Fruit fly (Drosophila melanogaster) whole organism, embryonic: ENCODE measurements around the gene CG4101.

Experiments
- ATbp ChIP-seq: fragments of 200-800 bp; sonication (Bioruptor generic); optimal IDR thresholded peaks from 2 replicates; lab custom pipeline; 2017; ENCODE audit warnings: missing biosample characterization, mild to moderate bottlenecking, missing genetic modification characterization, missing genetic modification reagents
- Abd-B ChIP-seq: fragments of 200-800 bp; sonication (Bioruptor generic); optimal IDR thresholded peaks from 2 replicates; lab custom pipeline; 2018; ENCODE audit warnings: missing biosample characterization, mild to moderate bottlenecking, missing genetic modification characterization, moderate library complexity
- Atf-2 ChIP-seq: fragments of 200-800 bp; sonication (Bioruptor generic); optimal IDR thresholded peaks from 2 replicates; lab custom pipeline; 2016; ENCODE audit warnings: missing biosample characterization, missing genetic modification characterization
- CG10267 ChIP-seq: fragments of 200-800 bp; sonication (Bioruptor generic); optimal IDR thresholded peaks from 2 replicates; lab custom pipeline; 2018; ENCODE audit warnings: missing biosample characterization, mild to moderate bottlenecking, missing genetic modification characterization, moderate library complexity
- CG11723 ChIP-seq: fragments of 200-800 bp; sonication (Bioruptor generic); optimal IDR thresholded peaks from 2 replicates; lab custom pipeline; 2017; ENCODE audit warnings: missing biosample characterization, mild to moderate bottlenecking, missing genetic modification characterization
- CG12104 ChIP-seq: fragments of 200-800 bp; sonication (Bioruptor generic); optimal IDR thresholded peaks from 3 replicates; lab custom pipeline; 2016; ENCODE audit warnings: missing biosample characterization, missing genetic modification characterization
- CG12299 ChIP-seq: fragments of 200-800 bp; sonication (Bioruptor generic); optimal IDR thresholded peaks from 2 replicates; lab custom pipeline; 2018; ENCODE audit warnings: missing biosample characterization, mild to moderate bottlenecking, missing genetic modification characterization
- CG12659 ChIP-seq: fragments of 200-800 bp; sonication (Bioruptor generic); optimal IDR thresholded peaks from 3 replicates; lab custom pipeline; 2017; ENCODE audit warnings: mild to moderate bottlenecking, missing biosample characterization, missing genetic modification reagents, missing genetic modification characterization
- CG13775 ChIP-seq: fragments of 200-800 bp; sonication (Bioruptor generic); optimal IDR thresholded peaks from 3 replicates; lab custom pipeline; 2017; ENCODE audit warnings: missing biosample characterization, mild to moderate bottlenecking, missing genetic modification characterization
- CG15269 ChIP-seq: fragments of 200-800 bp; sonication (Bioruptor generic); optimal IDR thresholded peaks from 2 replicates; lab custom pipeline; 2018; ENCODE audit warnings: missing biosample characterization, mild to moderate bottlenecking, missing genetic modification characterization, moderate library complexity
- CG1602 ChIP-seq: fragments of 200-800 bp; sonication (Bioruptor generic); optimal IDR thresholded peaks from 3 replicates; lab custom pipeline; 2016; ENCODE audit warnings: missing biosample characterization, missing genetic modification characterization
- CG16815 ChIP-seq: fragments of 200-800 bp; sonication (Bioruptor generic); optimal IDR thresholded peaks from 3 replicates; lab custom pipeline; 2017; ENCODE audit warnings: missing biosample characterization, mild to moderate bottlenecking, missing genetic modification characterization
- CG17829 ChIP-seq: fragments of 200-800 bp; optimal IDR thresholded peaks from 2 replicates; lab custom pipeline; 2019; ENCODE audit warnings: missing biosample characterization, mild to moderate bottlenecking, missing genetic modification characterization, moderate library complexity
- CG2678 ChIP-seq: fragments of 200-800 bp; sonication (Bioruptor generic); optimal IDR thresholded peaks from 3 replicates; lab custom pipeline; 2019; ENCODE audit warnings: missing biosample characterization, mild to moderate bottlenecking, missing genetic modification characterization, moderate library complexity
- CG32772 ChIP-seq: fragments of 200-800 bp; sonication (Bioruptor generic); IDR thresholded peaks from 2 replicates; pipeline ENCODE4 v1.3.6; 2022; ENCODE audit warnings: missing biosample characterization, missing genetic modification characterization
- CG4404 ChIP-seq: fragments of 200-800 bp; sonication (Bioruptor generic); IDR thresholded peaks from 2 replicates; pipeline ENCODE4 v1.3.6; 2022; ENCODE audit warnings: missing biosample characterization, missing genetic modification characterization
- CG7372 ChIP-seq: fragments of 200-800 bp; sonication (Bioruptor generic); IDR thresholded peaks from 2 replicates; pipeline ENCODE4 v1.3.6; 2022; ENCODE audit warnings: missing biosample characterization, missing genetic modification characterization
- CG8944 ChIP-seq: fragments of 200-800 bp; sonication (Bioruptor generic); optimal IDR thresholded peaks from 3 replicates; lab custom pipeline; 2016; ENCODE audit warnings: missing biosample characterization, missing genetic modification characterization
- CG9437 ChIP-seq: fragments of 200-800 bp; sonication (Bioruptor generic); optimal IDR thresholded peaks from 2 replicates; lab custom pipeline; 2018; ENCODE audit warnings: missing biosample characterization, mild to moderate bottlenecking, missing genetic modification characterization
- CG9932 ChIP-seq: fragments of 200-800 bp; sonication (Bioruptor generic); IDR thresholded peaks from 2 replicates; pipeline ENCODE4 v1.3.6; 2022; ENCODE audit warnings: missing biosample characterization, missing genetic modification characterization
- Chrac-16 ChIP-seq: fragments of 200-800 bp; sonication (Bioruptor generic); optimal IDR thresholded peaks from 3 replicates; lab custom pipeline; 2016; ENCODE audit warnings: missing biosample characterization, missing genetic modification characterization
- D19A ChIP-seq: fragments of 200-800 bp; optimal IDR thresholded peaks from 3 replicates; lab custom pipeline; 2019; ENCODE audit warnings: missing biosample characterization, mild to moderate bottlenecking, missing genetic modification characterization, moderate library complexity
- D19B ChIP-seq: fragments of 200-800 bp; sonication (Bioruptor generic); optimal IDR thresholded peaks from 2 replicates; lab custom pipeline; 2017; ENCODE audit warnings: missing biosample characterization, mild to moderate bottlenecking, missing genetic modification characterization
- Dfd ChIP-seq, 2 experiments: fragments of >200 bp; optimal IDR thresholded peaks; 2 replicates each; lab custom pipeline; 2017; ENCODE audit warnings: missing biosample characterization in 2 of 2, missing genetic modification characterization in 2 of 2
- Pdp1 ChIP-seq, 2 experiments: fragments of 200-800 bp; sonication (Bioruptor generic); optimal IDR thresholded peaks; 3 replicates each; lab custom pipeline; 2016; ENCODE audit warnings: missing biosample characterization in 2 of 2, missing genetic modification characterization in 2 of 2, mild to moderate bottlenecking in 1 of 2, moderate library complexity in 1 of 2
- Sox102F ChIP-seq: fragments of 200-800 bp; sonication (Bioruptor generic); optimal IDR thresholded peaks from 2 replicates; lab custom pipeline; 2018; ENCODE audit warnings: missing biosample characterization, mild to moderate bottlenecking, missing genetic modification characterization, moderate library complexity
- Ssrp ChIP-seq: fragments of 200-800 bp; sonication (Bioruptor generic); optimal IDR thresholded peaks from 2 replicates; lab custom pipeline; 2018; ENCODE audit warnings: missing biosample characterization, mild to moderate bottlenecking, missing genetic modification characterization, moderate library complexity
- Trl ChIP-seq, 3 experiments: fragments of >200 bp in 2 of 3; fragments of 200-800 bp in 1 of 3; sonication (Bioruptor generic) in 1 of 3; optimal IDR thresholded peaks; 2 replicates in 1 of 3; 3 replicates in 2 of 3; lab custom pipeline; 2016 to 2017; ENCODE audit warnings: missing biosample characterization in 1 of 3, missing genetic modification characterization in 1 of 3
- Xbp1 ChIP-seq: fragments of 200-800 bp; sonication (Bioruptor generic); optimal IDR thresholded peaks from 3 replicates; lab custom pipeline; 2016; ENCODE audit warnings: missing biosample characterization, mild to moderate bottlenecking, missing genetic modification characterization
- ap ChIP-seq: fragments of 200-800 bp; sonication (Bioruptor generic); IDR thresholded peaks from 2 replicates; pipeline ENCODE4 v1.3.6; 2022; ENCODE audit warnings: missing biosample characterization, missing genetic modification characterization
- ase ChIP-seq: fragments of 200-800 bp; sonication (Bioruptor generic); IDR thresholded peaks from 3 replicates; pipeline ENCODE4 v1.3.6; 2022; ENCODE audit warnings: missing biosample characterization, missing genetic modification characterization
- bcd ChIP-seq: fragments of 200-800 bp; sonication (Bioruptor generic); optimal IDR thresholded peaks from 2 replicates; lab custom pipeline; 2017; ENCODE audit warnings: missing biosample characterization, mild to moderate bottlenecking, missing genetic modification characterization
- ci ChIP-seq: fragments of 200-800 bp; sonication (Bioruptor generic); IDR thresholded peaks from 3 replicates; pipeline ENCODE4 v1.3.6; 2022; ENCODE audit warnings: missing biosample characterization, missing genetic modification characterization
- esg ChIP-seq: fragments of 200-800 bp; sonication (Bioruptor generic); conservative IDR thresholded peaks from 2 replicates; pipeline ENCODE4 v1.3.6; 2022; ENCODE audit warnings: missing biosample characterization, missing genetic modification characterization
- fd64A ChIP-seq: fragments of 200-800 bp; sonication (Bioruptor generic); optimal IDR thresholded peaks from 3 replicates; lab custom pipeline; 2018; ENCODE audit warnings: missing biosample characterization, mild to moderate bottlenecking, missing genetic modification characterization
- gce ChIP-seq: fragments of 200-800 bp; sonication (Bioruptor generic); IDR thresholded peaks from 3 replicates; pipeline ENCODE4 v1.3.6; 2022; ENCODE audit warnings: missing biosample characterization, missing genetic modification characterization
- hkb ChIP-seq, 2 experiments: fragments of 200-800 bp in 1 of 2; fragments of >200 bp in 1 of 2; sonication (Bioruptor generic) in 1 of 2; IDR thresholded peaks in 1 of 2; optimal IDR thresholded peaks in 1 of 2; 2 replicates each; pipeline versions ENCODE4 v1.3.6 to Lab custom; 2017 to 2022; ENCODE audit warnings: missing biosample characterization in 1 of 2, missing genetic modification characterization in 1 of 2
- ken ChIP-seq: fragments of 200-800 bp; sonication (Bioruptor generic); IDR thresholded peaks from 3 replicates; pipeline ENCODE4 v1.3.6; 2022; ENCODE audit warnings: missing biosample characterization, missing genetic modification characterization
- kni ChIP-seq: fragments of 200-800 bp; sonication (Bioruptor generic); optimal IDR thresholded peaks from 3 replicates; lab custom pipeline; 2017; ENCODE audit warnings: mild to moderate bottlenecking, missing biosample characterization, missing genetic modification reagents, missing genetic modification characterization
- mirr ChIP-seq: fragments of 200-800 bp; sonication (Bioruptor generic); optimal IDR thresholded peaks from 3 replicates; lab custom pipeline; 2018; ENCODE audit warnings: missing biosample characterization, mild to moderate bottlenecking, missing genetic modification characterization
- onecut ChIP-seq: fragments of 200-800 bp; sonication (Bioruptor generic); IDR thresholded peaks from 2 replicates; pipeline ENCODE4 v1.3.6; 2022; ENCODE audit warnings: missing biosample characterization, missing genetic modification characterization
- pnt ChIP-seq: fragments of 200-800 bp; sonication (Bioruptor generic); optimal IDR thresholded peaks from 3 replicates; lab custom pipeline; 2016; ENCODE audit warnings: missing biosample characterization, missing genetic modification characterization
- prd ChIP-seq, 3 experiments: fragments of >200 bp in 2 of 3; fragments of 200-800 bp in 1 of 3; sonication (Bioruptor generic) in 1 of 3; optimal IDR thresholded peaks in 2 of 3; IDR thresholded peaks in 1 of 3; 2 replicates in 2 of 3; 3 replicates in 1 of 3; pipeline versions ENCODE4 v1.3.6 to Lab custom; 2017 to 2022; ENCODE audit warnings: missing biosample characterization in 1 of 3, missing genetic modification characterization in 1 of 3
- ranshi ChIP-seq: fragments of 200-800 bp; sonication (Bioruptor generic); IDR thresholded peaks from 2 replicates; pipeline ENCODE4 v1.3.6; 2022; ENCODE audit warnings: missing biosample characterization, missing genetic modification characterization
- sob ChIP-seq: fragments of 200-800 bp; sonication (Bioruptor generic); IDR thresholded peaks from 2 replicates; pipeline ENCODE4 v1.3.6; 2022; ENCODE audit warnings: missing biosample characterization, missing genetic modification characterization
- tgo ChIP-seq: fragments of 200-800 bp; sonication (Bioruptor generic); IDR thresholded peaks from 3 replicates; pipeline ENCODE4 v1.3.6; 2022; ENCODE audit warnings: missing biosample characterization, missing genetic modification characterization
- trem ChIP-seq: fragments of 200-800 bp; optimal IDR thresholded peaks from 3 replicates; lab custom pipeline; 2019; ENCODE audit warnings: missing biosample characterization, mild to moderate bottlenecking, missing genetic modification characterization, moderate library complexity
- wor ChIP-seq: fragments of 200-800 bp; sonication (Bioruptor generic); IDR thresholded peaks from 2 replicates; pipeline ENCODE4 v1.3.6; 2022; ENCODE audit warnings: missing biosample characterization, missing genetic modification characterization

Gene CG4101

DNA sequence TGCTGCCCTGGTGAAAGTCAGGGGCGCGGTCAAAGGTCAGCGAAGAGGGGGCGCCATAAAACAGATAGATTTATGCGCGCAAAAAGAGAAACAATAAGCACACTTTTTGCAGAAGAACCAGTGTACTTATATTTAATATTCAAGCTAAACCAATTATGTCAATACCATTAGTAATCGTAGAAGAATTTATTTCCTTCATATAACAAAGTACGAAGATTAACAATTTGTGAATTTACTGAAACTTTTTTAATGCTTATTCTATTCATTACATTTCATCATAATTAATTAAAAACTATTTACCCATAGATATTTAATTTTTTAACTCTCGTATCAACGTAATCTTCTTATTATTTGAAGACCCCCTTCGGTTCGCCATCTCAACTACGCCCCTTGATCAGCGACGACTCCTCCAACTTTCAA is 29.8 kb downstream of the CG4101 start (continued):
- peak; percentile 31; the same call in 1 of the 3 replicates for TF ChIP-seq tgo (GFP tag; lab: Robert Waterston, UW)
- peak; percentile 27 for TF ChIP-seq trem (tag; lab: Kevin White, UChicago)
- TF ChIP-seq hkb (optimal IDR thresholded peaks at IDR 0.05; lab: Kevin White, UChicago), result no peak
- peak; percentile 28; the same call in 1 of the 2 replicates for TF ChIP-seq hkb (GFP tag; IDR thresholded peaks at IDR 0.05; lab: Robert Waterston, UW)
- peak; percentile 42; the same call in 1 of the 2 replicates for TF ChIP-seq ranshi (GFP tag; lab: Robert Waterston, UW)
- no peak for TF ChIP-seq prd (optimal IDR thresholded peaks at IDR 0.05; lab: Kevin White, UChicago)
- peak; percentile 68; the same call in 2 of the 3 replicates for TF ChIP-seq prd (GFP tag; IDR thresholded peaks at IDR 0.05; lab: Robert Waterston, UW)
- TF ChIP-seq CG11723 (GFP tag; lab: Kevin White, UChicago), result peak; percentile 36
- peak; percentile 27; the same call in 2 of the 3 replicates for TF ChIP-seq ken (GFP tag; lab: Robert Waterston, UW)
- TF ChIP-seq CG7372 (GFP tag; lab: Robert Waterston, UW), result no peak
- peak in 1 of 2 experiments; percentile 2 for TF ChIP-seq Pdp1 (GFP tag; optimal IDR thresholded peaks at IDR 0.05; lab: Kevin White, UChicago)
- TF ChIP-seq sob (GFP tag; lab: Robert Waterston, UW), result 0 out of 2 replicates have a peak, but pooled peaks have one; percentile 18
- peak; percentile 11 for TF ChIP-seq kni (GFP tag; lab: Kevin White, UChicago)
- peak; percentile 66 for TF ChIP-seq CG1602 (GFP tag; lab: Kevin White, UChicago)
- 0 out of 3 replicates have a peak, but pooled peaks have one; percentile 19 for TF ChIP-seq gce (GFP tag; lab: Robert Waterston, UW)
- TF ChIP-seq mirr (GFP tag; lab: Kevin White, UChicago), result no peak
- peak; percentile 78 for TF ChIP-seq CG17829 (tag; lab: Kevin White, UChicago)
- peak; percentile 46 for TF ChIP-seq CG13775 (GFP tag; lab: Kevin White, UChicago)
- no peak for TF ChIP-seq CG12299 (tag; lab: Kevin White, UChicago)
- TF ChIP-seq Chrac-16 (GFP tag; lab: Kevin White, UChicago), result peak; percentile 42
- TF ChIP-seq Atf-2 (GFP tag; lab: Kevin White, UChicago), result peak; percentile 13
- peak; percentile 65 for TF ChIP-seq bcd
- TF ChIP-seq Trl (optimal IDR thresholded peaks at IDR 0.05; lab: Kevin White, UChicago), result no peak
- TF ChIP-seq Trl (GFP tag; optimal IDR thresholded peaks at IDR 0.05; lab: Kevin White, UChicago), result peak; percentile 19
- TF ChIP-seq Xbp1 (GFP tag; lab: Kevin White, UChicago), result peak; percentile 63
- TF ChIP-seq pnt (GFP tag; lab: Kevin White, UChicago), result peak; percentile 30
- TF ChIP-seq ATbp (GFP tag; lab: Kevin White, UChicago), result peak; percentile 74
- peak; percentile 57 for TF ChIP-seq CG12659 (GFP tag; lab: Kevin White, UChicago)
- TF ChIP-seq CG10267 (tag; lab: Kevin White, UChicago), result peak; percentile 58
- TF ChIP-seq CG12104 (GFP tag; lab: Kevin White, UChicago), result peak; percentile 21
- peak; percentile 20 for TF ChIP-seq CG8944
- no peak for TF ChIP-seq CG4404 (GFP tag; lab: Robert Waterston, UW)
- peak; percentile 78 for TF ChIP-seq CG2678 (tag; lab: Kevin White, UChicago)
- peak; percentile 49; the same call in 1 of the 3 replicates for TF ChIP-seq ci (GFP tag; lab: Robert Waterston, UW)
- peak; percentile 65 for TF ChIP-seq D19A (tag; lab: Kevin White, UChicago)
- peak; percentile 82 for TF ChIP-seq Sox102F
- no peak for TF ChIP-seq D19B (GFP tag; lab: Kevin White, UChicago)
- peak; percentile 82 for TF ChIP-seq Ssrp (tag; lab: Kevin White, UChicago)
- peak; percentile 54 for TF ChIP-seq CG16815 (GFP tag; lab: Kevin White, UChicago)
- no peak for TF ChIP-seq CG9932 (GFP tag; lab: Robert Waterston, UW)
- TF ChIP-seq fd64A (GFP tag; lab: Kevin White, UChicago), result peak; percentile 11
- peak; percentile 20; the same call in 1 of the 2 replicates for TF ChIP-seq CG32772 (GFP tag; lab: Robert Waterston, UW)
- TF ChIP-seq esg (GFP tag; lab: Robert Waterston, UW), result 0 out of 2 replicates have a peak, but pooled peaks have one; percentile 28
- TF ChIP-seq CG9437 (GFP tag; lab: Kevin White, UChicago), result peak; percentile 68
- TF ChIP-seq ap, result 0 out of 2 replicates have a peak, but pooled peaks have one; percentile 29
- no peak for TF ChIP-seq Dfd (GFP tag; optimal IDR thresholded peaks at IDR 0.05; lab: Kevin White, UChicago)
- TF ChIP-seq onecut (GFP tag; lab: Robert Waterston, UW), result no peak
- peak; percentile 46; the same call in 1 of the 2 replicates for TF ChIP-seq wor (GFP tag; lab: Robert Waterston, UW)
- TF ChIP-seq ase (GFP tag; lab: Robert Waterston, UW), result 0 out of 3 replicates have a peak, but pooled peaks have one; percentile 50
- TF ChIP-seq Abd-B (GFP tag; lab: Kevin White, UChicago), result peak; percentile 54
- peak; percentile 38 for TF ChIP-seq CG15269 (tag; lab: Kevin White, UChicago)
